Worm (Caenorhabditis elegans) whole organism, L1 larva: ENCODE results near the gene F52H2.15.

ENCODE experiments used
- aly-2 ChIP-seq: fragments of 150-350 bp; optimal IDR thresholded peaks from 2 replicates; lab custom pipeline; 2014; ENCODE audit warnings: missing biosample characterization, missing genetic modification characterization
- ama-1 ChIP-seq: fragments of 150-350 bp; optimal IDR thresholded peaks from 2 replicates; lab custom pipeline; 2014
- elt-3 ChIP-seq, 6 experiments: fragments of 150-350 bp in 1 of 6; sonication (generic microtip); optimal IDR thresholded peaks; 2 replicates each; lab custom pipeline; 2017 to 2018; ENCODE audit warnings: missing biosample characterization in 6 of 6, missing genetic modification characterization in 6 of 6, inconsistent platforms in 1 of 6
- ets-5 ChIP-seq: fragments of 200-800 bp; sonication (Bioruptor generic); IDR thresholded peaks from 2 replicates; pipeline ENCODE4 v1.3.6; 2022; ENCODE audit warnings: missing genetic modification characterization, missing compliant biosample characterization
- lsy-2 ChIP-seq, 2 experiments: fragments of 150-350 bp; optimal IDR thresholded peaks; 2 replicates each; lab custom pipeline; 2014; ENCODE audit warnings: missing biosample characterization in 2 of 2, missing genetic modification characterization in 2 of 2
- nhr-12 ChIP-seq: sonication (generic microtip); optimal IDR thresholded peaks from 2 replicates; lab custom pipeline; 2017; ENCODE audit warnings: missing biosample characterization, missing genetic modification characterization
- nhr-85 ChIP-seq: sonication (generic microtip); peaks from one replicate; lab custom pipeline; 2016; ENCODE audit warnings: missing genetic modification characterization, inconsistent platforms, missing compliant biosample characterization
- unc-130 ChIP-seq: fragments of 150-350 bp; optimal IDR thresholded peaks from 2 replicates; lab custom pipeline; 2017; ENCODE audit warnings: missing biosample characterization, missing genetic modification characterization, inconsistent platforms
- unc-62 ChIP-seq: fragments of 150-350 bp; optimal IDR thresholded peaks from 2 replicates; lab custom pipeline; 2014; ENCODE audit warnings: missing biosample characterization, missing genetic modification reagents, missing genetic modification characterization

DNA sequence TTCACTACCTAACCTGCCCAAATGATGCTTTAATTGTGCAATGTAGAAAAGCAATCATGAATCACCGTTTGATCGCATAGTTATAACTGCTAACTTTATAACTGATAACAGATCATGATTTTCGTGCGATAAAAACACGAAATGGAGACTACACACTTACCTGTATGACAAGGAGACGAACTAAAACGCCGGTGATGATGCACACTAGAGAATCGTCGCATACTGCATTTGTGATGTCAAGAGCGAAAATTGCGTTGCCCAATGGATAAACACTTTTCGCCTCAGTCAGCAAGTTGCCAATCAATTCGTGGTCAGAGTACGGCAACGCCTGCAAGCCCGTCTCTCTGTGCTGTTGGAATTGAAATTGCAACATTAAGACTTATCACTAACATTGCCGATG lies 3.9 kb downstream of the F52H2.15 start:
- TF ChIP-seq elt-3 (tag; optimal IDR thresholded peaks at IDR 0.05; lab: Kevin White, UChicago) (no peak), unc-62 (GFP tag; lab: Kevin White, UChicago) (no peak), nhr-12 (no peak), aly-2 (tag; lab: Kevin White, UChicago) (no peak), nhr-85 (tag; lab: Kevin White, UChicago) (peak; percentile 48), lsy-2 (tag; optimal IDR thresholded peaks at IDR 0.05; lab: Kevin White, UChicago) (no peak), ets-5 (GFP tag; lab: Robert Waterston, UW) (no peak), unc-130 (tag; lab: Kevin White, UChicago) (peak; percentile 14), ama-1 (lab: Kevin White, UChicago) (no peak)
